Fruit fly (Drosophila melanogaster): ENCODE measurements around the gene CG14689.

DNA sequence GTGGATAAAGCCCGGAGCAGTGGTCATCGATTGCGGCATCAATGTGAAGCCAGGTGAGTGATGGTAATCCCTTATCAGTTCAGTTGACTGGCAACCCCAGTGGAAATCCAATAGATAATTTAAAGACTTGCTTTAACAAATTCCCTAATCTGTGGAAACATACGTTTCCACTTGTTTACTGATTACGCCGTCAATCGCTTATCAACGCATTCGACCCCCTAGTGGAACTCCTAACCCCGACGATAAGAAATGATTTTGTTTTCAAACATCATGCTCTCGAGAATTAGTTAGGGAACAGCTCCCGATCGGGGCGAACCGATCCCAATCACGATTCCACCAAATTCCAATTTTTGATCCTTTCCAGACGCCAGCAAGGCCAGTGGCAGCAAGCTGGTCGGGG is 10.4 kb downstream of the CG14689 start:
- no peak for TF ChIP-seq EcR (GFP tag; optimal IDR thresholded peaks at IDR 0.05)
- TF ChIP-seq pan (optimal IDR thresholded peaks at IDR 0.05): no peak

Measured in whole organism.